Fruit fly (Drosophila melanogaster) whole organism, embryonic: ENCODE results near the gene Cyp12a4.

ENCODE experiments used
- CG12236 ChIP-seq: fragments of 200-800 bp; sonication (Bioruptor generic); optimal IDR thresholded peaks from 2 replicates; lab custom pipeline; 2016; ENCODE audit warnings: missing biosample characterization, missing genetic modification characterization
- CG4424 ChIP-seq: fragments of 200-800 bp; sonication (Bioruptor generic); optimal IDR thresholded peaks from 3 replicates; lab custom pipeline; 2016; ENCODE audit warnings: missing biosample characterization, missing genetic modification characterization
- CG7556 ChIP-seq: fragments of 200-800 bp; sonication (Bioruptor generic); optimal IDR thresholded peaks from 2 replicates; lab custom pipeline; 2017; ENCODE audit warnings: missing biosample characterization, mild to moderate bottlenecking, missing genetic modification characterization
- Stat92E ChIP-seq, 3 experiments: fragments of >200 bp in 2 of 3; fragments of 200-800 bp in 1 of 3; sonication (Bioruptor generic) in 1 of 3; optimal IDR thresholded peaks; 2 replicates each; lab custom pipeline; 2017 to 2019; ENCODE audit warnings: missing biosample characterization in 3 of 3, missing genetic modification characterization in 3 of 3, mild to moderate bottlenecking in 1 of 3, moderate library complexity in 1 of 3
- maf-S ChIP-seq: fragments of 200-800 bp; sonication (Bioruptor generic); optimal IDR thresholded peaks from 2 replicates; lab custom pipeline; 2016; ENCODE audit warnings: missing biosample characterization, missing genetic modification characterization
- sna ChIP-seq: fragments of 200-800 bp; sonication (Bioruptor generic); IDR thresholded peaks from 2 replicates; pipeline ENCODE4 v1.3.6; 2022; ENCODE audit warnings: missing biosample characterization, missing genetic modification characterization; ENCODE audit not compliant: partially characterized antibody

DNA sequence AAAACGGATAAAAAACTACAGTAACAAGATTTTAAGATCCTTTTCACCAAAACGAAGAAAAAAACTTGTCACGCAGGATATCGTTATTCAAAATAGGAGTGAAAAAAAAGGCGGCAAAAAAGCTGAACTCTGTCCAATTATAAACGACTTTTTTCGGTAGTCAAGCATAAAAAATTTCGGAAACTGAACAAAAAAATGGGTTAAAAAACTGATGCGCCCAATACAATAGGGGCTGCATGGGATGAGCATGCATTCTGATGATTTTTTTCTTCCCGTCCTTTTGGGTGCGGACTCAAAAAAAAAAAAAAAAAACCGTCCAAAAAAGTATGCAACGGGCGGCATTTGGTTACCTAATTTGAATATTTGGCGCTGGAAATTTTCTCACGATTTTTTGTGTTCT is 39.6 kb downstream of the Cyp12a4 start:
- TF ChIP-seq sna (GFP tag; lab: Robert Waterston, UW) (no peak), CG7556 (GFP tag; lab: Kevin White, UChicago) (no peak), CG4424 (GFP tag; lab: Kevin White, UChicago) (no peak), CG12236 (no peak), Stat92E (GFP tag; optimal IDR thresholded peaks at IDR 0.05; lab: Kevin White, UChicago) (no peak), maf-S (GFP tag; lab: Kevin White, UChicago) (no peak)
